Fruit fly (Drosophila melanogaster): ENCODE measurements around the gene spas.

spas gene

DNA sequence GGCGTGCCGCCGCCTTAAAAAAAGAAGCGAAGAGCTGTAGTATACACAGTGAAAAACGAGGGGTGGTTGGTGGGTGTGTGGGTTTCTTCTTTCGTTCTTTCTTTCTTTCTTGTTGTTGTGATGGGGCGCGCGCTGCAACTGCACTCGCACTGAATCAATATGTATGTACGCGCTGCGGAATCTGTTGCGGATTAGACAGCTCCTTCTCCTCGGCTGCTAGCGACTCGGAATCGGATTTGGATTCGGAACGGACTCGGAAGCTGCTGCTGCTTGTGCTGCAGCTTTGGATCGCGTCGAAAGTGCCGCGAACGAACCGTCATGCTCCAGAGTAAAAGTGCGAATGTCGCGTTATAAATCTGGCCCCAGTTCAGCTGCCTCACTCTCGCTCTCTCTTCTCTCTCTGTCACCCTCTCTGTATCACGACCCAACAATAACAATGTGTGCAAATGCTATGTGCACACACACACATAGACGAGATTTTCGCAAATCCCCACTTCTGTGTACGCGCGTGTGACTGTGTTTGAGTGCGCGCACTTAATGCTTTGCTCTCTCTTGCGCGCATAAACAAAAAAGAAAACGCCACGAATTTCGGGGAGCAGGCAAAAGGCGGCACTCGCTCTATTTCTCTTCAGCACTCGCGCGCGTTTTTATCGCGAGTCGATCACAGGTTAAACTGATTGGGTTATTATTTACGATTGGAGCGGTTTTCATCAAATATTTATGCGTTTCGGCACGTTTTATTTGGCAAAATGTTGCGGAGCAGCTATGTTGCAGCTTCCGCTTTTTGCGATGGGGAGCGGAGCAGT is 6.8 kb upstream of the spas start (continued):
- TF ChIP-seq CG9139 (GFP tag; optimal IDR thresholded peaks at IDR 0.05) (peak; percentile 18), Ets96B (tag; optimal IDR thresholded peaks at IDR 0.05) (peak; percentile 22), Met (GFP tag; optimal IDR thresholded peaks at IDR 0.05) (no peak), CG11762 (GFP tag; optimal IDR thresholded peaks at IDR 0.05; ENCODE audit: insufficient read depth) (peak; percentile 3), net (GFP tag; optimal IDR thresholded peaks at IDR 0.05) (peak; percentile 64), Gug (GFP tag; IDR thresholded peaks at IDR 0.05) (peak; percentile 44; the same call in 1 of the 2 replicates), Blimp-1 (GFP tag; optimal IDR thresholded peaks at IDR 0.05) (peak; percentile 47), spab (GFP tag; optimal IDR thresholded peaks at IDR 0.05) (peak; percentile 5), CG3919 (GFP tag; optimal IDR thresholded peaks at IDR 0.05) (peak; percentile 51), CG4318 (GFP tag; optimal IDR thresholded peaks at IDR 0.05) (no peak), CG10669 (GFP tag; optimal IDR thresholded peaks at IDR 0.05) (peak; percentile 18), Sox102F (GFP tag; optimal IDR thresholded peaks at IDR 0.05) (peak; percentile 6), CG3032 (tag; optimal IDR thresholded peaks at IDR 0.05) (peak; percentile 12), Ets21C (GFP tag; optimal IDR thresholded peaks at IDR 0.05) (no peak), CG15336 (GFP tag; IDR thresholded peaks at IDR 0.05) (peak; percentile 48; the same call in 1 of the 2 replicates)

DNA sequence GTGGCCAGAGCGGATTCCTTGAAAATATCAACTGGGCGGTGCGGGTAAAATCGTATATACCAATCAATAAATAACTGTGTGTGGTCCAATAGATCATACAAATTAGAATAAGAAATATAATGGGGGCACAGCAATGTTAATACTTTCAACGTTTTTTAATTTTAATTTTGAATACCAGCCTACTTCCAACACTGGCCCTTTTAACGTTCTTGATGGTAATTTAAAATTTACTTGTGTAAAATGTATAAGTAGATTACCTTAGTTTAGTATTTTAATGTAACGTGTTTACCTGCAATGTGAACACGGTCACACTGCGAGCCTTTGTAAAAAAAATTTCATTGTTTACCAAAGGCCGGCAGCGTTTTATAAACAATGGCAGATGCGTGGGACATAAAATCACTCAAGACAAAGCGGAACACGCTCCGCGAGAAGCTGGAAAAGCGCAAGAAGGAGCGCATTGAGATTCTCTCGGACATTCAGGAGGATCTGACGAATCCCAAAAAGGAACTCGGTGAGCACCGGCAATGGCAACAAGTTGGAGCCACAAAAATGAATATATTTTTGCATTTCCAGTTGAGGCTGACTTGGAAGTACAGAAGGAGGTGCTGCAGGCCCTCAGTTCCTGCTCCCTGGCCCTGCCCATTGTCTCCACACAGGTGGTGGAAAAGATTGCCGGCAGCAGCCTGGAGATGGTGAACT is 6.0 kb upstream of the spas start, which contains the start of the genes KrT95D and Mettl3:
Gene KrT95D, minus strand, starts transcription at position 3 of the 699 bp plus-strand sequence.
Gene Mettl3, plus strand, starts transcription at position 333 of the 699 bp plus-strand sequence.
- TF ChIP-seq Eip75B (GFP tag; optimal IDR thresholded peaks at IDR 0.05) (no peak), CG34406 (GFP tag; optimal IDR thresholded peaks at IDR 0.05) (no peak), cyc (GFP tag; optimal IDR thresholded peaks at IDR 0.05) (peak; percentile 3), CG32006 (GFP tag; optimal IDR thresholded peaks at IDR 0.05) (no peak), Sox15 (GFP tag; optimal IDR thresholded peaks at IDR 0.05) (no peak), CG11294 (GFP tag; IDR thresholded peaks at IDR 0.05) (no peak), CG8632 (GFP tag; optimal IDR thresholded peaks at IDR 0.05) (no peak), CG1621 (tag; optimal IDR thresholded peaks at IDR 0.05) (no peak), topi (GFP tag; optimal IDR thresholded peaks at IDR 0.05) (no peak), CG3032 (tag; optimal IDR thresholded peaks at IDR 0.05) (peak; percentile 1), CG8119 (GFP tag; IDR thresholded peaks at IDR 0.05) (no peak), CG31627 (GFP tag; optimal IDR thresholded peaks at IDR 0.05) (peak; percentile 30), CG16779 (tag; optimal IDR thresholded peaks at IDR 0.05) (no peak), Smox (GFP tag; optimal IDR thresholded peaks at IDR 0.05) (peak; percentile 1), CG6276 (GFP tag; optimal IDR thresholded peaks at IDR 0.05) (no peak), CG9139 (GFP tag; optimal IDR thresholded peaks at IDR 0.05) (no peak), CG10669 (GFP tag; optimal IDR thresholded peaks at IDR 0.05) (no peak), Sox14 (GFP tag; optimal IDR thresholded peaks at IDR 0.05) (peak; percentile 87), lz (GFP tag; optimal IDR thresholded peaks at IDR 0.05) (peak; percentile 2), Hr39 (GFP tag; optimal IDR thresholded peaks at IDR 0.05) (peak; percentile 11), svp (GFP tag) (no peak), Ets21C (GFP tag; optimal IDR thresholded peaks at IDR 0.05) (no peak), Eip93F (GFP tag; optimal IDR thresholded peaks at IDR 0.05) (no peak), CG3919 (GFP tag; optimal IDR thresholded peaks at IDR 0.05) (no peak), CG8319 (GFP tag; optimal IDR thresholded peaks at IDR 0.05) (no peak), CG11762 (GFP tag; optimal IDR thresholded peaks at IDR 0.05; ENCODE audit: insufficient read depth) (no peak), Hr4 (GFP tag; optimal IDR thresholded peaks at IDR 0.05) (peak; percentile 9), Eip78C (GFP tag) (no peak), esn (GFP tag; optimal IDR thresholded peaks at IDR 0.05) (no peak), fkh (GFP tag; optimal IDR thresholded peaks at IDR 0.05) (peak; percentile 98), Met (GFP tag; optimal IDR thresholded peaks at IDR 0.05) (peak; percentile 49)
